Fruit fly (Drosophila melanogaster): ENCODE results near the gene mask.

DNA sequence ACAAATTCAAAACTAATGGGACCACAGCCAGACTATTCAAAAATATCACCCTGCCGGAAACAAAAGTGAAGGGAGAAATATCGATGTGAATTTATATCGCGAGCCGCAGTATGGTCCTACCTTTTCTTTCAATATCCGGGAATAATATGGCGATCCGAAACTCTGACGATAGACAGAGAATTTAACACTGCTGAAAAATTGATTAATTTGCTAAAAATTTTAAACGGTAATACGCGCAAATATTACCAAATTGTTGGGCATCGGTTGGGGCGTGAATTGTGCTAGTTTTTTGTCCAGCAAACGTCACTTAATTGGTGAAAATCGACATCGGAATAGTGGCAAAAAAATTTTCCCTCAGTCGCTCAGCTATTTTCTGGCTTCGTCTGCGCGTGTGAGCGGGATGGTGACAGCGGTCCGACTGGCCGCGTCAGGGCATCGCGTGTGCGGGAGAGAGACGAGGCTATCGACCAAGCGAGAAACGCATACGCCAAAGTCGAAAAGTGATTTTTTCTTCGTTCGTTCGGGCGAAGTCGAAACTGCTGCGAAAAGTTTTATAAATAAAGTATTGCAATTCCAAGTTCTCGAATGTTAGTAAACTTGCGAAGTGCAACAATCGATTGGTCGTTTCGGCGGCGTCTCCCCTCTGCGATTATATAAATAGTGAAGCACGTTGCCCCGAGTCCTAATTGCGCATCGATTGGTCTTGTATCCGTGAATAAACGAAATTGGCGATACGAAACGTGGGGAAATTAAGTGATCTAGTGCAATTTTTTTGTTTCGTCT, at the start of gene mask:
- TF ChIP-seq psq (optimal IDR thresholded peaks at IDR 0.05) (no peak), h (optimal IDR thresholded peaks at IDR 0.05) (no peak), insv (optimal IDR thresholded peaks at IDR 0.05) (no peak)
